Worm (Caenorhabditis elegans): ENCODE results near the gene fkh-7.

DNA sequence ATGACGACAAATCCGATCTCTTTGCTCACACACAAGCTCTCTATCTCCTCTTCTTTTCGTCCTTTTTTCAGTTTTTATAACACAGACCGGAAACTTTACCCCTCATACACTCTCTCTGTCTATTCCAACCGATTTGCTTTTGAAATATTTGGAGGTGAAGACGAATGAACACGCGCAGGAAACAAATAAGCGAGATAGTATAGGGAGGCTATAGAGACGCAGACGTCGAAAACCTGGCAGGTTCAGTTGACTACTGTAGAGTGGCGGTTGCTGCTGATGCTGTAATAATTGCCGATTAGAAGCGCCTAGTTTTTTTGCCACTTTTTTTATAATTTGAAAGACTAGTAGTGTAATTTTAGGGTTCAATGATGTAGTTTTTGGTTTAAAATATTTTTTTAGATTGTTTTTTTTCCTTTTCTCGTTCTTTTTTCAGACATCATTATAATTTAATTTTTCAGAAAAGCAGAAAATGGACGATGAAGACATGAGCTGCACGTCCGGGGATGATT is 33.8 kb upstream of the fkh-7 start, which contains the start of gene ari-2:
- no peak for TF ChIP-seq med-1 (GFP tag; optimal IDR thresholded peaks at IDR 0.05; ENCODE audit: insufficient read depth)
- TF ChIP-seq ref-1 (GFP tag; conservative IDR thresholded peaks at IDR 0.05): no peak
- no peak for TF ChIP-seq flt-1 (GFP tag; IDR thresholded peaks at IDR 0.05)
- no peak for TF ChIP-seq tab-1 (GFP tag; IDR thresholded peaks at IDR 0.05)
- TF ChIP-seq T22C8.4 (GFP tag; IDR thresholded peaks at IDR 0.05): no peak
- TF ChIP-seq ztf-23 (GFP tag; IDR thresholded peaks at IDR 0.05): no peak
- no peak for TF ChIP-seq klf-2 (GFP tag; conservative IDR thresholded peaks at IDR 0.05)
- TF ChIP-seq cog-1 (tag; optimal IDR thresholded peaks at IDR 0.05): no peak
